Fruit fly (Drosophila melanogaster): Measurements from ENCODE around the gene CG34155.

CG34155 gene

dm6 chr3R:30600154-30601009 lies 40.4 kb upstream of the CG34155 start (continued):
- TF ChIP-seq CG16815 (GFP tag; optimal IDR thresholded peaks at IDR 0.05), result peak; percentile 64
- no peak for TF ChIP-seq pan (optimal IDR thresholded peaks at IDR 0.05)
- TF ChIP-seq pan (GFP tag; optimal IDR thresholded peaks at IDR 0.05 in 1 of 2, IDR thresholded peaks at IDR 0.05 in 1 of 2), result peak in 1 of 2 experiments; percentile 96
- peak; percentile 69 for TF ChIP-seq CG8089 (GFP tag; optimal IDR thresholded peaks at IDR 0.05)
- TF ChIP-seq Oli (tag; optimal IDR thresholded peaks at IDR 0.05), result peak; percentile 91
- peak; percentile 86 for TF ChIP-seq HmgZ (tag; optimal IDR thresholded peaks at IDR 0.05)
- peak; percentile 93 for TF ChIP-seq Ada2b (GFP tag; IDR thresholded peaks at IDR 0.05)
- TF ChIP-seq zfh1 (GFP tag; IDR thresholded peaks at IDR 0.05), result peak; percentile 93
- no peak for TF ChIP-seq Tbp (GFP tag; optimal IDR thresholded peaks at IDR 0.05)
- TF ChIP-seq Drgx (GFP tag; IDR thresholded peaks at IDR 0.05), result peak; percentile 96
- peak; percentile 16 to 92 for TF ChIP-seq bsh (GFP tag; optimal IDR thresholded peaks at IDR 0.05)
- TF ChIP-seq Scr (GFP tag; IDR thresholded peaks at IDR 0.05; ENCODE audit: partially characterized antibody), result 0 out of 2 replicates have a peak, but pooled peaks have one; percentile 29
- peak; percentile 53 for TF ChIP-seq CG8359 (GFP tag; optimal IDR thresholded peaks at IDR 0.05; ENCODE audit: borderline replicate concordance)
- peak; percentile 94 for TF ChIP-seq CG2120 (GFP tag; optimal IDR thresholded peaks at IDR 0.05)
- TF ChIP-seq nerfin-1 (tag; optimal IDR thresholded peaks at IDR 0.05), result peak; percentile 76
- TF ChIP-seq vvl (GFP tag; IDR thresholded peaks at IDR 0.05), result peak; percentile 99
- peak; percentile 95 for TF ChIP-seq CG30403 (GFP tag; optimal IDR thresholded peaks at IDR 0.05)

- TF ChIP-seq chinmo (GFP tag; IDR thresholded peaks at IDR 0.05; ENCODE audit: partially characterized antibody) (0 out of 4 replicates have a peak, but pooled peaks have one; percentile 31), Vsx1 (GFP tag; optimal IDR thresholded peaks at IDR 0.05) (peak; percentile 25), YL-1 (GFP tag; optimal IDR thresholded peaks at IDR 0.05) (no peak), CG42726 (GFP tag; IDR thresholded peaks at IDR 0.05; ENCODE audit: partially characterized antibody) (no peak), sna (GFP tag; IDR thresholded peaks at IDR 0.05; ENCODE audit: partially characterized antibody) (no peak), seq (GFP tag; IDR thresholded peaks at IDR 0.05) (no peak), CG17186 (GFP tag; optimal IDR thresholded peaks at IDR 0.05) (no peak), dmrt99B (tag; optimal IDR thresholded peaks at IDR 0.05) (no peak), Spps (tag; optimal IDR thresholded peaks at IDR 0.05) (no peak), maf-S (GFP tag; optimal IDR thresholded peaks at IDR 0.05) (no peak), CG5245 (GFP tag; optimal IDR thresholded peaks at IDR 0.05) (no peak), E2f1 (GFP tag; IDR thresholded peaks at IDR 0.05) (no peak), Asciz (GFP tag; optimal IDR thresholded peaks at IDR 0.05) (no peak), repo (GFP tag; optimal IDR thresholded peaks at IDR 0.05) (no peak), CG6654 (GFP tag; optimal IDR thresholded peaks at IDR 0.05) (no peak), CG7556 (GFP tag; optimal IDR thresholded peaks at IDR 0.05) (no peak), cg (GFP tag; optimal IDR thresholded peaks at IDR 0.05) (no peak), Ets97D (GFP tag; optimal IDR thresholded peaks at IDR 0.05) (no peak), TFAM (GFP tag; optimal IDR thresholded peaks at IDR 0.05) (no peak), esg (GFP tag; conservative IDR thresholded peaks at IDR 0.05) (no peak), z (GFP tag; IDR thresholded peaks at IDR 0.05) (peak; percentile 97), CG15011 (GFP tag; optimal IDR thresholded peaks at IDR 0.05) (no peak), Dref (GFP tag; IDR thresholded peaks at IDR 0.05) (no peak), CG10209 (GFP tag; optimal IDR thresholded peaks at IDR 0.05) (no peak), onecut (GFP tag; IDR thresholded peaks at IDR 0.05) (no peak), Rfx (GFP tag; IDR thresholded peaks at IDR 0.05) (no peak), Hr78 (GFP tag; optimal IDR thresholded peaks at IDR 0.05) (no peak), CG31388 (GFP tag; optimal IDR thresholded peaks at IDR 0.05) (no peak), cwo (GFP tag; optimal IDR thresholded peaks at IDR 0.05) (peak; percentile 24), Atf6 (GFP tag; IDR thresholded peaks at IDR 0.05) (no peak), CG34376 (GFP tag; optimal IDR thresholded peaks at IDR 0.05) (peak; percentile 43)
Observed at dm6 chr3R:30599404-30599980, 39.5 kb upstream of the CG34155 start.

Data from whole organism, embryonic.